Fruit fly (Drosophila melanogaster) whole organism, prepupa: ENCODE results near the gene CG9467.

Source experiments
- Blimp-1 ChIP-seq: fragments of 200-800 bp; sonication (Bioruptor generic); optimal IDR thresholded peaks from 3 replicates; lab custom pipeline; 2017; ENCODE audit warnings: missing biosample characterization, missing genetic modification characterization, mild to moderate bottlenecking, moderate library complexity, missing genetic modification reagents
- CG11294 ChIP-seq: fragments of 200-800 bp; sonication (Bioruptor generic); IDR thresholded peaks from 2 replicates; pipeline ENCODE4 v1.3.6; 2022; ENCODE audit warnings: missing biosample characterization, missing genetic modification characterization
- CG11762 ChIP-seq: fragments of 200-800 bp; sonication (Bioruptor generic); optimal IDR thresholded peaks from 3 replicates; lab custom pipeline; 2016; ENCODE audit warnings: missing biosample characterization, missing genetic modification characterization; ENCODE audit not compliant: insufficient read depth
- CG16779 ChIP-seq: fragments of 200-800 bp; sonication (Bioruptor generic); optimal IDR thresholded peaks from 3 replicates; lab custom pipeline; 2017; ENCODE audit warnings: missing biosample characterization, mild to moderate bottlenecking, missing genetic modification characterization
- CG3919 ChIP-seq: fragments of 200-800 bp; sonication (Bioruptor generic); optimal IDR thresholded peaks from 3 replicates; lab custom pipeline; 2016; ENCODE audit warnings: missing biosample characterization, missing genetic modification characterization
- CG8319 ChIP-seq: fragments of 200-800 bp; sonication (Bioruptor generic); optimal IDR thresholded peaks from 3 replicates; lab custom pipeline; 2016; ENCODE audit warnings: missing biosample characterization, missing genetic modification characterization
- Eip78C ChIP-seq: fragments of 200-800 bp; sonication (Bioruptor generic); peaks from one replicate; lab custom pipeline; 2016; ENCODE audit warnings: missing biosample characterization, missing genetic modification characterization
- OdsH ChIP-seq: fragments of 200-800 bp; sonication (Bioruptor generic); optimal IDR thresholded peaks from 3 replicates; lab custom pipeline; 2016; ENCODE audit warnings: missing biosample characterization, missing genetic modification characterization
- fd85E ChIP-seq: fragments of 200-800 bp; sonication (Bioruptor generic); optimal IDR thresholded peaks from 3 replicates; lab custom pipeline; 2016; ENCODE audit warnings: missing biosample characterization, missing genetic modification characterization
- net ChIP-seq: fragments of 200-800 bp; sonication (Bioruptor generic); optimal IDR thresholded peaks from 3 replicates; lab custom pipeline; 2016; ENCODE audit warnings: missing biosample characterization, missing genetic modification characterization
- pdm3 ChIP-seq: fragments of 200-800 bp; sonication (Bioruptor generic); optimal IDR thresholded peaks from 3 replicates; lab custom pipeline; 2016; ENCODE audit warnings: missing biosample characterization, missing genetic modification characterization
- ss ChIP-seq, 2 experiments: fragments of 200-800 bp; sonication (Bioruptor generic); optimal IDR thresholded peaks; 2 replicates in 1 of 2; 3 replicates in 1 of 2; lab custom pipeline; 2017 to 2018; ENCODE audit warnings: mild to moderate bottlenecking in 2 of 2, missing biosample characterization in 2 of 2, missing genetic modification characterization in 2 of 2, moderate library complexity in 1 of 2
- svp ChIP-seq: fragments of 200-800 bp; sonication (Bioruptor generic); peaks from one replicate; lab custom pipeline; 2016; ENCODE audit warnings: missing biosample characterization, missing genetic modification characterization
- vri ChIP-seq: fragments of 200-800 bp; sonication (Bioruptor generic); optimal IDR thresholded peaks from 3 replicates; lab custom pipeline; 2016; ENCODE audit warnings: missing biosample characterization, mild to moderate bottlenecking, missing genetic modification characterization

- TF ChIP-seq ss (GFP tag; optimal IDR thresholded peaks at IDR 0.05; lab: Kevin White, UChicago) (no peak), Blimp-1 (GFP tag; lab: Kevin White, UChicago) (no peak), CG11294 (GFP tag; lab: Robert Waterston, UW) (no peak), CG8319 (GFP tag; lab: Kevin White, UChicago) (no peak), CG16779 (tag; lab: Kevin White, UChicago) (no peak), vri (GFP tag; lab: Kevin White, UChicago) (peak; percentile 23), svp (GFP tag; lab: Kevin White, UChicago) (peak; percentile 78), Eip78C (GFP tag; lab: Kevin White, UChicago) (peak; percentile 55), OdsH (GFP tag; lab: Kevin White, UChicago) (no peak), CG11762 (GFP tag; lab: Kevin White, UChicago) (no peak), CG3919 (GFP tag; lab: Kevin White, UChicago) (no peak), net (no peak), pdm3 (no peak), fd85E (GFP tag; lab: Kevin White, UChicago) (no peak)
These were observed 17.4 kb downstream of the CG9467 start for dm6 chr3R:9783240-9783917.
